Fruit fly (Drosophila melanogaster) whole organism, embryonic: ENCODE results near the gene CG5346.
A peak's percentile ranks its signal among the peaks of the same experiment; 100 is the strongest.

Experiments
- CG10147 ChIP-seq: fragments of 200-800 bp; sonication (Bioruptor generic); optimal IDR thresholded peaks from 2 replicates; lab custom pipeline; 2019; ENCODE audit warnings: missing biosample characterization, mild to moderate bottlenecking, missing genetic modification characterization, moderate library complexity
- CG11093 ChIP-seq: fragments of 200-800 bp; sonication (Bioruptor generic); IDR thresholded peaks from 3 replicates; pipeline ENCODE4 v1.3.6; 2022; ENCODE audit warnings: missing biosample characterization, missing genetic modification characterization
- CG12071 ChIP-seq: fragments of 200-800 bp; sonication (Bioruptor generic); optimal IDR thresholded peaks from 3 replicates; lab custom pipeline; 2018; ENCODE audit warnings: missing biosample characterization, mild to moderate bottlenecking, missing genetic modification characterization
- CG12236 ChIP-seq: fragments of 200-800 bp; sonication (Bioruptor generic); optimal IDR thresholded peaks from 2 replicates; lab custom pipeline; 2016; ENCODE audit warnings: missing biosample characterization, missing genetic modification characterization
- CG1233 ChIP-seq: fragments of 200-800 bp; sonication (Bioruptor generic); optimal IDR thresholded peaks from 4 replicates; lab custom pipeline; 2018; ENCODE audit warnings: missing biosample characterization, mild to moderate bottlenecking, missing genetic modification characterization
- CG13123 ChIP-seq: fragments of 200-800 bp; sonication (Bioruptor generic); optimal IDR thresholded peaks from 2 replicates; lab custom pipeline; 2016; ENCODE audit warnings: missing biosample characterization, missing genetic modification characterization
- CG13775 ChIP-seq: fragments of 200-800 bp; sonication (Bioruptor generic); optimal IDR thresholded peaks from 3 replicates; lab custom pipeline; 2017; ENCODE audit warnings: missing biosample characterization, mild to moderate bottlenecking, missing genetic modification characterization
- CG14441 ChIP-seq: fragments of 200-800 bp; sonication (Bioruptor generic); IDR thresholded peaks from 2 replicates; pipeline ENCODE4 v1.3.6; 2022; ENCODE audit warnings: missing biosample characterization, missing genetic modification characterization
- CG15011 ChIP-seq: fragments of 200-800 bp; sonication (Bioruptor generic); optimal IDR thresholded peaks from 3 replicates; lab custom pipeline; 2018; ENCODE audit warnings: missing biosample characterization, mild to moderate bottlenecking, missing genetic modification characterization
- CG1647 ChIP-seq: fragments of 200-800 bp; sonication (Bioruptor generic); optimal IDR thresholded peaks from 3 replicates; lab custom pipeline; 2016; ENCODE audit warnings: missing biosample characterization, missing genetic modification characterization
- CG2120 ChIP-seq: fragments of 200-800 bp; sonication (Bioruptor generic); optimal IDR thresholded peaks from 3 replicates; lab custom pipeline; 2016; ENCODE audit warnings: missing biosample characterization, missing genetic modification characterization
- CG2712 ChIP-seq: fragments of 200-800 bp; optimal IDR thresholded peaks from 3 replicates; lab custom pipeline; 2019; ENCODE audit warnings: missing biosample characterization, mild to moderate bottlenecking, missing genetic modification characterization, moderate library complexity
- CG3065 ChIP-seq: fragments of 200-800 bp; sonication (Bioruptor generic); optimal IDR thresholded peaks from 2 replicates; lab custom pipeline; 2016; ENCODE audit warnings: missing biosample characterization, missing genetic modification characterization
- CG32532 ChIP-seq: fragments of 200-800 bp; sonication (Bioruptor generic); IDR thresholded peaks from 2 replicates; pipeline ENCODE4 v1.3.6; 2022; ENCODE audit warnings: missing biosample characterization, missing genetic modification characterization
- CG32767 ChIP-seq: fragments of 200-800 bp; sonication (Bioruptor generic); IDR thresholded peaks from 2 replicates; pipeline ENCODE4 v1.3.6; 2022; ENCODE audit warnings: missing biosample characterization, missing genetic modification characterization
- CG43689 ChIP-seq: fragments of 200-800 bp; sonication (Bioruptor generic); IDR thresholded peaks from 2 replicates; pipeline ENCODE4 v1.3.6; 2022; ENCODE audit warnings: missing biosample characterization, missing genetic modification characterization
- CG5953 ChIP-seq: fragments of 200-800 bp; sonication (Bioruptor generic); IDR thresholded peaks from 2 replicates; pipeline ENCODE4 v1.3.6; 2022; ENCODE audit warnings: missing biosample characterization, missing genetic modification characterization
- CG6254 ChIP-seq: fragments of 200-800 bp; sonication (Bioruptor generic); optimal IDR thresholded peaks from 3 replicates; lab custom pipeline; 2017; ENCODE audit warnings: mild to moderate bottlenecking, missing biosample characterization, missing genetic modification reagents, missing genetic modification characterization
- CG6272 ChIP-seq: fragments of 200-800 bp; sonication (Bioruptor generic); IDR thresholded peaks from 2 replicates; pipeline ENCODE4 v1.3.6; 2022; ENCODE audit warnings: missing biosample characterization, missing genetic modification characterization
- CG9876 ChIP-seq: fragments of 200-800 bp; sonication (Bioruptor generic); optimal IDR thresholded peaks from 2 replicates; lab custom pipeline; 2016; ENCODE audit warnings: missing biosample characterization, missing genetic modification characterization
- CTCF ChIP-seq: fragments of 200-800 bp; sonication (Bioruptor generic); optimal IDR thresholded peaks from 2 replicates; lab custom pipeline; 2017; ENCODE audit warnings: missing biosample characterization, mild to moderate bottlenecking, missing genetic modification characterization, moderate library complexity
- CrebB ChIP-seq: fragments of 200-800 bp; sonication (Bioruptor generic); optimal IDR thresholded peaks from 3 replicates; lab custom pipeline; 2018; ENCODE audit warnings: missing biosample characterization, mild to moderate bottlenecking, missing genetic modification characterization
- Dad ChIP-seq: fragments of 200-800 bp; sonication (Bioruptor generic); optimal IDR thresholded peaks from 3 replicates; lab custom pipeline; 2016; ENCODE audit warnings: missing biosample characterization, missing genetic modification characterization
- ERR ChIP-seq: fragments of 200-800 bp; sonication (Bioruptor generic); optimal IDR thresholded peaks from 2 replicates; lab custom pipeline; 2016; ENCODE audit warnings: missing biosample characterization, missing genetic modification characterization
- Gsc ChIP-seq: fragments of 200-800 bp; sonication (Bioruptor generic); IDR thresholded peaks from 2 replicates; pipeline ENCODE4 v1.3.6; 2022; ENCODE audit warnings: missing biosample characterization, missing genetic modification characterization
- Hand ChIP-seq: fragments of 200-800 bp; sonication (Bioruptor generic); optimal IDR thresholded peaks from 2 replicates; lab custom pipeline; 2017; ENCODE audit warnings: mild to moderate bottlenecking, missing biosample characterization, missing genetic modification reagents, missing genetic modification characterization
- Hey ChIP-seq: fragments of 200-800 bp; sonication (Bioruptor generic); optimal IDR thresholded peaks from 3 replicates; lab custom pipeline; 2018; ENCODE audit warnings: missing biosample characterization, mild to moderate bottlenecking, missing genetic modification characterization
- Hmx ChIP-seq: fragments of 200-800 bp; sonication (Bioruptor generic); optimal IDR thresholded peaks from 2 replicates; lab custom pipeline; 2016; ENCODE audit warnings: missing biosample characterization, missing genetic modification characterization
- Kr ChIP-seq: fragments of 200-800 bp; sonication (Bioruptor generic); optimal IDR thresholded peaks from 2 replicates; lab custom pipeline; 2017; ENCODE audit warnings: missing biosample characterization, mild to moderate bottlenecking, missing genetic modification characterization
- Scr ChIP-seq: fragments of 200-800 bp; sonication (Bioruptor generic); IDR thresholded peaks from 2 replicates; pipeline ENCODE4 v1.3.6; 2022; ENCODE audit warnings: missing biosample characterization, missing genetic modification characterization; ENCODE audit not compliant: partially characterized antibody
- Sox102F ChIP-seq: fragments of 200-800 bp; sonication (Bioruptor generic); optimal IDR thresholded peaks from 2 replicates; lab custom pipeline; 2018; ENCODE audit warnings: missing biosample characterization, mild to moderate bottlenecking, missing genetic modification characterization, moderate library complexity
- Sry-β ChIP-seq: fragments of 200-800 bp; sonication (Bioruptor generic); optimal IDR thresholded peaks from 2 replicates; lab custom pipeline; 2018; ENCODE audit warnings: missing biosample characterization, mild to moderate bottlenecking, missing genetic modification characterization, moderate library complexity
- ash1 ChIP-seq: fragments of 200-800 bp; sonication (Bioruptor generic); optimal IDR thresholded peaks from 2 replicates; lab custom pipeline; 2018; ENCODE audit warnings: missing biosample characterization, mild to moderate bottlenecking, missing genetic modification characterization
- br ChIP-seq: fragments of >200 bp; optimal IDR thresholded peaks from 2 replicates; lab custom pipeline; 2017
- crc ChIP-seq: fragments of 200-800 bp; sonication (Bioruptor generic); optimal IDR thresholded peaks from 2 replicates; lab custom pipeline; 2016; ENCODE audit warnings: missing biosample characterization, missing genetic modification characterization
- disco-r ChIP-seq: fragments of 200-800 bp; sonication (Bioruptor generic); optimal IDR thresholded peaks from 2 replicates; lab custom pipeline; 2016; ENCODE audit warnings: missing biosample characterization, missing genetic modification characterization
- ems ChIP-seq: fragments of 200-800 bp; sonication (Bioruptor generic); optimal IDR thresholded peaks from 3 replicates; lab custom pipeline; 2016; ENCODE audit warnings: missing biosample characterization, missing genetic modification characterization
- fd64A ChIP-seq: fragments of 200-800 bp; sonication (Bioruptor generic); optimal IDR thresholded peaks from 3 replicates; lab custom pipeline; 2018; ENCODE audit warnings: missing biosample characterization, mild to moderate bottlenecking, missing genetic modification characterization
- gcm ChIP-seq: fragments of 200-800 bp; sonication (Bioruptor generic); optimal IDR thresholded peaks from 2 replicates; lab custom pipeline; 2019; ENCODE audit warnings: missing biosample characterization, mild to moderate bottlenecking, missing genetic modification characterization, moderate library complexity
- gro ChIP-seq: fragments of 200-800 bp; sonication (Bioruptor generic); optimal IDR thresholded peaks from 2 replicates; lab custom pipeline; 2016; ENCODE audit warnings: missing biosample characterization, missing genetic modification characterization
- hth ChIP-seq: fragments of >200 bp; optimal IDR thresholded peaks from 2 replicates; lab custom pipeline; 2017; ENCODE audit warnings: inconsistent platforms
- kni ChIP-seq: fragments of 200-800 bp; sonication (Bioruptor generic); optimal IDR thresholded peaks from 3 replicates; lab custom pipeline; 2017; ENCODE audit warnings: mild to moderate bottlenecking, missing biosample characterization, missing genetic modification reagents, missing genetic modification characterization
- nom ChIP-seq: fragments of 200-800 bp; sonication (Bioruptor generic); optimal IDR thresholded peaks from 2 replicates; lab custom pipeline; 2017; ENCODE audit warnings: missing biosample characterization, missing genetic modification characterization, mild to moderate bottlenecking, moderate library complexity, missing genetic modification reagents
- odd ChIP-seq: fragments of 200-800 bp; sonication (Bioruptor generic); optimal IDR thresholded peaks from 2 replicates; lab custom pipeline; 2017; ENCODE audit warnings: missing biosample characterization, mild to moderate bottlenecking, missing genetic modification characterization
- peb ChIP-seq: fragments of 200-800 bp; sonication (Bioruptor generic); IDR thresholded peaks from 2 replicates; pipeline ENCODE4 v1.3.6; 2022; ENCODE audit warnings: missing biosample characterization, missing genetic modification characterization
- sima ChIP-seq: fragments of 200-800 bp; sonication (Bioruptor generic); optimal IDR thresholded peaks from 2 replicates; lab custom pipeline; 2016; ENCODE audit warnings: missing biosample characterization, missing genetic modification characterization
- sob ChIP-seq: fragments of 200-800 bp; sonication (Bioruptor generic); IDR thresholded peaks from 2 replicates; pipeline ENCODE4 v1.3.6; 2022; ENCODE audit warnings: missing biosample characterization, missing genetic modification characterization
- stc ChIP-seq: fragments of 200-800 bp; sonication (Bioruptor generic); IDR thresholded peaks from 2 replicates; pipeline ENCODE4 v1.3.6; 2022; ENCODE audit warnings: missing biosample characterization, missing genetic modification characterization
- ttk ChIP-seq: fragments of 200-800 bp; sonication (Bioruptor generic); IDR thresholded peaks from 2 replicates; pipeline ENCODE4 v2.1.2; 2022; ENCODE audit warnings: missing biosample characterization, missing genetic modification characterization
- vnd ChIP-seq: fragments of 200-800 bp; sonication (Bioruptor generic); IDR thresholded peaks from 3 replicates; pipeline ENCODE4 v1.3.6; 2022; ENCODE audit warnings: missing biosample characterization, missing genetic modification characterization; ENCODE audit not compliant: partially characterized antibody
- yki ChIP-seq: fragments of >200 bp; optimal IDR thresholded peaks from 3 replicates; lab custom pipeline; 2018
- z ChIP-seq: fragments of 200-800 bp; sonication (Bioruptor generic); IDR thresholded peaks from 3 replicates; pipeline ENCODE4 v1.3.6; 2022; ENCODE audit warnings: missing biosample characterization, missing genetic modification characterization

CG5346 gene

dm6 chr3R:22524344-22525072 is 4.0 kb downstream of the CG5346 start (continued):
- TF ChIP-seq gcm (GFP tag; lab: Kevin White, UChicago), result peak; percentile 50
- no peak for TF ChIP-seq hth (lab: Kevin White, UChicago)
- no peak for TF ChIP-seq yki
- no peak for TF ChIP-seq vnd (GFP tag; lab: Robert Waterston, UW)
- peak; percentile 66 for TF ChIP-seq CG1647 (GFP tag; lab: Kevin White, UChicago)
- peak; percentile 1 for TF ChIP-seq crc (GFP tag; lab: Kevin White, UChicago)
- TF ChIP-seq CG9876 (GFP tag; lab: Kevin White, UChicago), result no peak
- TF ChIP-seq Sox102F (GFP tag; lab: Kevin White, UChicago), result peak; percentile 64
- peak; percentile 58; the same call in 1 of the 2 replicates for TF ChIP-seq stc (GFP tag; lab: Robert Waterston, UW)
- peak; percentile 19 for TF ChIP-seq CG10147 (GFP tag; lab: Kevin White, UChicago)
- TF ChIP-seq ttk (GFP tag; lab: Robert Waterston, UW), result no peak
- TF ChIP-seq CG2120 (GFP tag; lab: Kevin White, UChicago), result peak; percentile 45
- peak; percentile 48; the same call in 1 of the 2 replicates for TF ChIP-seq CG32532
- 0 out of 3 replicates have a peak, but pooled peaks have one; percentile 55 for TF ChIP-seq z (GFP tag; lab: Robert Waterston, UW)
- TF ChIP-seq ems (GFP tag; lab: Kevin White, UChicago), result peak; percentile 10
- no peak for TF ChIP-seq CG6272 (GFP tag; lab: Robert Waterston, UW)
- TF ChIP-seq Gsc, result no peak
- no peak for TF ChIP-seq Hand (GFP tag; lab: Kevin White, UChicago)
- TF ChIP-seq CG6254 (GFP tag; lab: Kevin White, UChicago), result peak; percentile 53
- TF ChIP-seq CG5953 (GFP tag; lab: Robert Waterston, UW), result peak; percentile 64; the same call in 1 of the 2 replicates
- peak; percentile 74 for TF ChIP-seq CG12236 (GFP tag; lab: Kevin White, UChicago)
- peak; percentile 80 for TF ChIP-seq fd64A (GFP tag; lab: Kevin White, UChicago)
- TF ChIP-seq CG12071 (GFP tag; lab: Kevin White, UChicago), result peak; percentile 87
- no peak for TF ChIP-seq br
- 0 out of 2 replicates have a peak, but pooled peaks have one; percentile 6 for TF ChIP-seq CG32767 (GFP tag; lab: Robert Waterston, UW)
- TF ChIP-seq Hey (tag; lab: Kevin White, UChicago), result no peak
- peak; percentile 55 for TF ChIP-seq CG15011 (GFP tag; lab: Kevin White, UChicago)
- no peak for TF ChIP-seq peb (GFP tag; lab: Robert Waterston, UW)
- no peak for TF ChIP-seq CG43689
- TF ChIP-seq gro (GFP tag; lab: Kevin White, UChicago), result no peak
- no peak for TF ChIP-seq CG3065 (GFP tag; lab: Kevin White, UChicago)
- no peak for TF ChIP-seq Hmx (GFP tag; lab: Kevin White, UChicago)
- TF ChIP-seq disco-r (GFP tag; lab: Kevin White, UChicago), result no peak
- TF ChIP-seq sima (GFP tag; lab: Kevin White, UChicago), result no peak
- peak; percentile 41 for TF ChIP-seq CTCF (GFP tag; lab: Kevin White, UChicago)
- TF ChIP-seq CG1233 (GFP tag; lab: Kevin White, UChicago), result peak; percentile 76
- TF ChIP-seq sob, result no peak; the same call in 1 of the 2 replicates
- peak; percentile 11; the same call in 1 of the 2 replicates for TF ChIP-seq CG14441 (GFP tag; lab: Robert Waterston, UW)
- TF ChIP-seq CG13123 (GFP tag; lab: Kevin White, UChicago), result peak; percentile 67
- TF ChIP-seq Dad, result peak; percentile 38
- TF ChIP-seq CrebB (tag; lab: Kevin White, UChicago), result peak; percentile 86
- no peak for TF ChIP-seq CG11093
- peak; percentile 26 for TF ChIP-seq Sry-β
- peak; percentile 82 for TF ChIP-seq odd (GFP tag; lab: Kevin White, UChicago)
- TF ChIP-seq kni, result peak; percentile 91
- TF ChIP-seq CG13775, result no peak
- TF ChIP-seq Scr (GFP tag; lab: Robert Waterston, UW), result no peak
- peak; percentile 45 for TF ChIP-seq ERR (GFP tag; lab: Kevin White, UChicago)
- no peak for TF ChIP-seq Kr (GFP tag; lab: Kevin White, UChicago)
- TF ChIP-seq nom (GFP tag; lab: Kevin White, UChicago), result no peak
- peak; percentile 38 for TF ChIP-seq CG2712 (tag; lab: Kevin White, UChicago)
- TF ChIP-seq ash1 (GFP tag; lab: Kevin White, UChicago), result no peak
